Worm (Caenorhabditis elegans) whole organism, L4/young adult: ENCODE measurements around the gene Y94H6A.12.

Experiments
- dao-5 ChIP-seq: sonication (generic microtip); optimal IDR thresholded peaks from 2 replicates; lab custom pipeline; 2016; ENCODE audit warnings: missing genotype, missing genetic modification characterization, moderate library complexity, missing compliant biosample characterization
- him-1 ChIP-seq: sonication (generic microtip); optimal IDR thresholded peaks from 2 replicates; lab custom pipeline; 2016; ENCODE audit warnings: missing genotype, missing genetic modification reagents, missing genetic modification characterization, missing compliant biosample characterization

DNA sequence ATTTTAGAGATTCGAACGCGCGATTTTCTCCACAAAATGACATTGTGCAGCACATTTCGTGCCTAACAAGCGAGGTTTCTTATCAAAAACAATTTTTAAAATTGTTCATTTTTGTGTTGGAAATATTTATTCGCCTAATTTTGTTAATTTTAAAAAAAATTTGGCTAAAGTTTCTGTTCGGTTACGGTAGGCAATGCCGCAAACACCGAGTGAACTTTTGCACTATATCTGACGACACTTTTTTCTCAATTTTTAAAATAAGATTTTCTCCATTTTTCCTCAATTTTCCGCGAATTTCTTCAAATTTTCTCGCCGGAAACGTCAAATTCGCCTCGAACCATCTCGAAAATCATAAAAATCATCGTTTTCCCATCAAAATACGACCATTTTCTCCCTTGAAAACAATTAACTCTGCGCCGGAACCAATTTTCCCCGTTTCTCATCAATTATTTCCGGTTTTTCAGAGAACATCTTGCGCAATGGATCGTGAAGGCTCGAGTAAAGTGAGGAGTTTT lies 46.2 kb downstream of the Y94H6A.12 start, which contains the start of gene Y69A2AR.1:
- TF ChIP-seq dao-5 (tag; lab: Kevin White, UChicago) (no peak), him-1 (tag; lab: Kevin White, UChicago) (no peak)
